Worm (Caenorhabditis elegans): ENCODE data around the gene sri-29.

DNA sequence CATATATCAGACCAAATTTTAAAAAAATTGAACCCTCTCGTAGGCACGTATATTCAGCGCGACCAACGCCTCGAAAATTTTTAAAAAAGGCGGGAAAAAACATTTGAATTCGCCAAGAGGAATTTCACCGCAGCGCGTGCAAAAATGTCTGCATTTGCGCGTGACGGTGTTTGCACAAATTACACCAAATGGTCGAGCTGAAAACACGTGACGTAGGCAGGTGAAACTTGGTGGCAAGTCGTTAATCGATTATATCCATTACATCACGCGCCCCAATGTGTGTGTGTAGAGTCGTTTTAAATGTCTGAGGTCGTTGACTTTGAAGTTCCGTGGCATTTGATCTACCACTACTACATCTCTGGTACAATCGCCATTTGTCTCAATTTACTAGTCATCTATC is 6.6 kb downstream of the sri-29 start, which contains the start of gene sri-31:
- TF ChIP-seq ama-1 (optimal IDR thresholded peaks at IDR 0.05) (no peak), nhr-76 (tag; optimal IDR thresholded peaks at IDR 0.05) (no peak), nhr-237 (tag; optimal IDR thresholded peaks at IDR 0.05) (no peak), pha-4 (tag; optimal IDR thresholded peaks at IDR 0.05) (no peak), ZK546.5 (tag; optimal IDR thresholded peaks at IDR 0.05) (no peak), ceh-82 (tag; optimal IDR thresholded peaks at IDR 0.05) (no peak), ceh-16 (tag; optimal IDR thresholded peaks at IDR 0.05) (no peak)

All from whole organism, L3 larva.